Worm (Caenorhabditis elegans): ENCODE measurements around the gene sru-25.

ce11 chrV:638328-638727 lies 35.8 kb downstream of the sru-25 start, which contains the start of gene srj-37:
- TF ChIP-seq drap-1 (GFP tag; optimal IDR thresholded peaks at IDR 0.05): no peak
- no peak for TF ChIP-seq mls-2 (tag; optimal IDR thresholded peaks at IDR 0.05)
- TF ChIP-seq sem-2 (GFP tag; optimal IDR thresholded peaks at IDR 0.05): no peak
- no peak for TF ChIP-seq pha-4 (tag; optimal IDR thresholded peaks at IDR 0.05)

All from whole organism, mixed stage, embryonic.